Worm (Caenorhabditis elegans) whole organism, L4 larva: ENCODE measurements around the gene ccm-2.

Experiments
- F26F4.8 ChIP-seq: fragments of 200-800 bp; sonication (Bioruptor generic); conservative IDR thresholded peaks from 2 replicates; pipeline ENCODE4 v1.3.6; 2022; ENCODE audit warnings: missing genetic modification characterization, missing compliant biosample characterization
- F37D6.2 ChIP-seq: sonication (generic microtip); optimal IDR thresholded peaks from 2 replicates; lab custom pipeline; 2016; ENCODE audit warnings: mild to moderate bottlenecking, missing genetic modification characterization, missing compliant biosample characterization
- F49E8.2 ChIP-seq: sonication (generic microtip); optimal IDR thresholded peaks from 2 replicates; lab custom pipeline; 2016; ENCODE audit warnings: missing compliant biosample characterization, mild to moderate bottlenecking, missing genetic modification characterization, borderline replicate concordance
- R02D3.7 ChIP-seq: fragments of 150-350 bp; sonication (generic microtip); optimal IDR thresholded peaks from 3 replicates; lab custom pipeline; 2014; ENCODE audit warnings: missing biosample characterization, missing genetic modification characterization
- T26A8.4 ChIP-seq: fragments of 200-800 bp; sonication (Bioruptor generic); IDR thresholded peaks from 2 replicates; pipeline ENCODE4 v1.3.6; 2022; ENCODE audit warnings: missing genetic modification characterization, missing compliant biosample characterization
- Y75B8A.6 ChIP-seq: fragments of 200-800 bp; sonication (Bioruptor generic); IDR thresholded peaks from 2 replicates; pipeline ENCODE4 v1.3.6; 2022; ENCODE audit warnings: missing genetic modification reagents, missing genetic modification characterization, missing compliant biosample characterization
- ZK546.5 ChIP-seq, 2 experiments: sonication (generic microtip); optimal IDR thresholded peaks; 2 replicates each; lab custom pipeline; 2017; ENCODE audit warnings: missing biosample characterization in 2 of 2, missing genetic modification characterization in 2 of 2
- ama-1 ChIP-seq: fragments of 150-350 bp; optimal IDR thresholded peaks from 2 replicates; lab custom pipeline; 2014; ENCODE audit warnings: inconsistent platforms, mixed read lengths
- arid-1 ChIP-seq: fragments of 200-800 bp; sonication (Bioruptor generic); conservative IDR thresholded peaks from 2 replicates; pipeline ENCODE4 v1.3.6; 2022; ENCODE audit warnings: missing genetic modification reagents, missing genetic modification characterization, missing compliant biosample characterization
- attf-4 ChIP-seq: sonication (generic microtip); optimal IDR thresholded peaks from 3 replicates; lab custom pipeline; 2017; ENCODE audit warnings: missing biosample characterization, missing genetic modification characterization
- ceh-20 ChIP-seq: fragments of 200-800 bp; sonication (Bioruptor generic); IDR thresholded peaks from 2 replicates; pipeline ENCODE4 v1.3.6; 2022; ENCODE audit warnings: missing genetic modification reagents, missing genetic modification characterization, missing compliant biosample characterization
- ceh-28 ChIP-seq: fragments of 150-350 bp; optimal IDR thresholded peaks from 2 replicates; lab custom pipeline; 2014; ENCODE audit warnings: missing biosample characterization, missing genetic modification reagents, missing genetic modification characterization
- ceh-44 ChIP-seq: fragments of 200-800 bp; sonication (Bioruptor generic); IDR thresholded peaks from 2 replicates; pipeline ENCODE4 v1.3.6; 2022; ENCODE audit warnings: missing genetic modification reagents, missing genetic modification characterization, missing compliant biosample characterization
- ceh-62 ChIP-seq: sonication (generic microtip); optimal IDR thresholded peaks from 2 replicates; lab custom pipeline; 2017; ENCODE audit warnings: missing biosample characterization, missing genetic modification characterization
- cey-2 ChIP-seq: sonication (generic microtip); optimal IDR thresholded peaks from 3 replicates; lab custom pipeline; 2017; ENCODE audit warnings: missing genetic modification characterization, mild to moderate bottlenecking, missing compliant biosample characterization, antibody characterized with exemption, borderline replicate concordance; ENCODE audit not compliant: insufficient read depth
- ctbp-1 ChIP-seq: fragments of 200-800 bp; sonication (Bioruptor generic); IDR thresholded peaks from 2 replicates; pipeline ENCODE4 v1.3.6; 2022; ENCODE audit warnings: missing genetic modification reagents, missing genetic modification characterization, missing compliant biosample characterization
- daf-12 ChIP-seq: fragments of 150-350 bp; optimal IDR thresholded peaks from 2 replicates; lab custom pipeline; 2014; ENCODE audit warnings: missing biosample characterization, missing genetic modification reagents, missing genetic modification characterization
- daf-16 ChIP-seq, 3 experiments: sonication (generic microtip); optimal IDR thresholded peaks; 2 replicates each; lab custom pipeline; 2016 to 2017; ENCODE audit warnings: missing genetic modification characterization in 3 of 3, missing genetic modification reagents in 3 of 3, mild to moderate bottlenecking in 2 of 3, missing compliant biosample characterization in 2 of 3, missing biosample characterization in 1 of 3, moderate library complexity in 1 of 3
- dmd-6 ChIP-seq: fragments of 200-800 bp; sonication (Bioruptor generic); IDR thresholded peaks from 2 replicates; pipeline ENCODE4 v1.3.6; 2022; ENCODE audit warnings: missing genetic modification reagents, missing genetic modification characterization, missing compliant biosample characterization
- dmd-9 ChIP-seq: fragments of 200-800 bp; sonication (Bioruptor generic); IDR thresholded peaks from 2 replicates; pipeline ENCODE4 v1.3.6; 2022; ENCODE audit warnings: missing genetic modification reagents, missing genetic modification characterization, missing compliant biosample characterization
- dpl-1 ChIP-seq: fragments of 150-350 bp; optimal IDR thresholded peaks from 2 replicates; lab custom pipeline; 2014; ENCODE audit warnings: missing biosample characterization, missing genetic modification reagents, missing genetic modification characterization
- egl-43 ChIP-seq: fragments of 200-800 bp; sonication (Bioruptor generic); IDR thresholded peaks from 2 replicates; pipeline ENCODE4 v1.3.6; 2022; ENCODE audit warnings: missing genetic modification reagents, missing genetic modification characterization, missing compliant biosample characterization
- hif-1 ChIP-seq, 2 experiments: sonication (generic microtip); optimal IDR thresholded peaks; 2 replicates each; lab custom pipeline; 2016 to 2017; ENCODE audit warnings: missing compliant biosample characterization in 2 of 2, missing genetic modification characterization in 2 of 2, missing genetic modification reagents in 2 of 2, missing genotype in 2 of 2, mild to moderate bottlenecking in 1 of 2
- hlh-11 ChIP-seq: fragments of 200-800 bp; sonication (Bioruptor generic); optimal IDR thresholded peaks from 2 replicates; lab custom pipeline; 2018; ENCODE audit warnings: mild to moderate bottlenecking, missing genetic modification characterization, missing compliant biosample characterization
- hlh-30 ChIP-seq: sonication (generic microtip); optimal IDR thresholded peaks from 2 replicates; lab custom pipeline; 2017; ENCODE audit warnings: antibody characterized with exemption, mild to moderate bottlenecking, missing genetic modification characterization, missing compliant biosample characterization; ENCODE audit not compliant: insufficient read depth
- hmg-1.1 ChIP-seq: fragments of 200-800 bp; sonication (Bioruptor generic); IDR thresholded peaks from 2 replicates; pipeline ENCODE4 v1.3.6; 2022; ENCODE audit warnings: missing genetic modification reagents, missing genetic modification characterization, missing compliant biosample characterization
- lim-7 ChIP-seq: fragments of 200-800 bp; sonication (Bioruptor generic); IDR thresholded peaks from 2 replicates; pipeline ENCODE4 v1.3.6; 2022; ENCODE audit warnings: missing genetic modification characterization, missing compliant biosample characterization
- lin-1 ChIP-seq: fragments of 200-800 bp; sonication (Bioruptor generic); IDR thresholded peaks from 2 replicates; pipeline ENCODE4 v1.3.6; 2022; ENCODE audit warnings: missing genetic modification reagents, missing genetic modification characterization, missing compliant biosample characterization
- lin-13 ChIP-seq: fragments of 150-350 bp; optimal IDR thresholded peaks from 2 replicates; lab custom pipeline; 2014; ENCODE audit warnings: missing biosample characterization, missing genetic modification reagents, missing genetic modification characterization
- lin-15B ChIP-seq: fragments of 150-350 bp; sonication (generic microtip); optimal IDR thresholded peaks from 3 replicates; lab custom pipeline; 2014; ENCODE audit warnings: missing biosample characterization, missing genetic modification characterization
- lin-38 ChIP-seq: fragments of 200-800 bp; sonication (Bioruptor generic); IDR thresholded peaks from 2 replicates; pipeline ENCODE4 v1.3.6; 2022; ENCODE audit warnings: missing genetic modification reagents, missing genetic modification characterization, missing compliant biosample characterization
- lir-3 ChIP-seq: sonication (generic microtip); optimal IDR thresholded peaks from 2 replicates; lab custom pipeline; 2016; ENCODE audit warnings: mild to moderate bottlenecking, missing genetic modification characterization, missing compliant biosample characterization
- lsy-2 ChIP-seq, 2 experiments: fragments of 150-350 bp in 1 of 2; sonication (generic microtip) in 1 of 2; optimal IDR thresholded peaks; 2 replicates each; lab custom pipeline; 2014 to 2017; ENCODE audit warnings: missing biosample characterization in 2 of 2, missing genetic modification characterization in 2 of 2
- madf-9 ChIP-seq: fragments of 200-800 bp; sonication (Bioruptor generic); conservative IDR thresholded peaks from 2 replicates; pipeline ENCODE4 v1.3.6; 2022; ENCODE audit warnings: missing genetic modification reagents, missing genetic modification characterization, missing compliant biosample characterization
- mdt-29 ChIP-seq: fragments of 200-800 bp; sonication (Bioruptor generic); IDR thresholded peaks from 2 replicates; pipeline ENCODE4 v1.3.6; 2022; ENCODE audit warnings: missing genetic modification reagents, missing genetic modification characterization, missing compliant biosample characterization
- mes-2 ChIP-seq: sonication (generic microtip); optimal IDR thresholded peaks from 2 replicates; lab custom pipeline; 2016; ENCODE audit warnings: missing genotype, mild to moderate bottlenecking, missing genetic modification characterization, missing compliant biosample characterization; ENCODE audit not compliant: poor library complexity, severe bottlenecking
- mxl-3 ChIP-seq: fragments of 200-800 bp; sonication (Bioruptor generic); optimal IDR thresholded peaks from 2 replicates; lab custom pipeline; 2018; ENCODE audit warnings: mild to moderate bottlenecking, missing genetic modification characterization, missing compliant biosample characterization
- nhr-28 ChIP-seq: fragments of 150-350 bp; optimal IDR thresholded peaks from 2 replicates; lab custom pipeline; 2014; ENCODE audit warnings: missing biosample characterization, missing genetic modification characterization
- nhr-41 ChIP-seq: fragments of 200-800 bp; sonication (Bioruptor generic); IDR thresholded peaks from 2 replicates; pipeline ENCODE4 v1.3.6; 2022; ENCODE audit warnings: missing genetic modification reagents, missing genetic modification characterization, missing compliant biosample characterization
- nhr-76 ChIP-seq: fragments of 150-350 bp; optimal IDR thresholded peaks from 2 replicates; lab custom pipeline; 2014; ENCODE audit warnings: missing biosample characterization, missing genetic modification characterization
- nhr-77 ChIP-seq: fragments of 150-350 bp; optimal IDR thresholded peaks from 2 replicates; lab custom pipeline; 2014; ENCODE audit warnings: missing biosample characterization, missing genetic modification characterization
- pha-4 ChIP-seq, 2 experiments: fragments of 150-350 bp in 1 of 2; fragments of 200-800 bp in 1 of 2; sonication (Bioruptor generic) in 1 of 2; IDR thresholded peaks in 1 of 2; optimal IDR thresholded peaks in 1 of 2; 2 replicates each; pipeline versions ENCODE4 v1.3.6 to Lab custom; 2014 to 2022; ENCODE audit warnings: missing genetic modification characterization in 2 of 2, missing genetic modification reagents in 2 of 2, missing biosample characterization in 1 of 2, missing compliant biosample characterization in 1 of 2
- pqm-1 ChIP-seq: sonication (generic microtip); optimal IDR thresholded peaks from 2 replicates; lab custom pipeline; 2017; ENCODE audit warnings: missing biosample characterization, missing genetic modification characterization
- sdz-12 ChIP-seq: fragments of 200-800 bp; sonication (Bioruptor generic); optimal IDR thresholded peaks from 2 replicates; lab custom pipeline; 2018; ENCODE audit warnings: mild to moderate bottlenecking, missing genetic modification characterization, missing compliant biosample characterization
- set-16 ChIP-seq: fragments of 200-800 bp; sonication (Bioruptor generic); IDR thresholded peaks from 2 replicates; pipeline ENCODE4 v1.3.6; 2022; ENCODE audit warnings: missing genetic modification reagents, missing genetic modification characterization, missing compliant biosample characterization
- skn-1 ChIP-seq: fragments of 150-350 bp; optimal IDR thresholded peaks from 2 replicates; lab custom pipeline; 2014; ENCODE audit warnings: missing biosample characterization, missing genetic modification characterization
- tra-1 ChIP-seq: fragments of 200-800 bp; sonication (Bioruptor generic); IDR thresholded peaks from 2 replicates; pipeline ENCODE4 v1.3.6; 2022; ENCODE audit warnings: missing genetic modification reagents, missing genetic modification characterization, missing compliant biosample characterization
- vab-7 ChIP-seq: fragments of 200-800 bp; sonication (Bioruptor generic); IDR thresholded peaks from 2 replicates; pipeline ENCODE4 v1.3.6; 2022; ENCODE audit warnings: missing genetic modification reagents, missing genetic modification characterization, missing compliant biosample characterization
- ztf-11 ChIP-seq: fragments of 150-350 bp; optimal IDR thresholded peaks from 2 replicates; lab custom pipeline; 2014; ENCODE audit warnings: missing biosample characterization, missing genetic modification characterization

ccm-2 gene

ce11 chrIV:1845061-1845460 lies 10.6 kb downstream of the ccm-2 start:
- TF ChIP-seq cey-2 (tag; lab: Kevin White, UChicago) (no peak), attf-4 (no peak), lin-38 (GFP tag; lab: Robert Waterston, UW) (0 out of 2 replicates have a peak, but pooled peaks have one; percentile 32), lsy-2 (tag; optimal IDR thresholded peaks at IDR 0.05; lab: Kevin White, UChicago) (peak in 1 of 2 experiments; percentile 45), nhr-77 (tag; lab: Kevin White, UChicago) (peak; percentile 3), ZK546.5 (tag; optimal IDR thresholded peaks at IDR 0.05; lab: Kevin White, UChicago) (no peak), hif-1 (tag; optimal IDR thresholded peaks at IDR 0.05; lab: Kevin White, UChicago) (no peak), hmg-1.1 (GFP tag; lab: Robert Waterston, UW) (0 out of 2 replicates have a peak, but pooled peaks have one; percentile 29), ceh-28 (tag; lab: Kevin White, UChicago) (no peak), hlh-30 (tag; lab: Kevin White, UChicago) (peak; percentile 31), daf-12 (tag; lab: Kevin White, UChicago) (no peak), R02D3.7 (tag; lab: Kevin White, UChicago) (no peak), dpl-1 (no peak), nhr-28 (tag; lab: Kevin White, UChicago) (peak; percentile 86), lin-15B (tag; lab: Kevin White, UChicago) (no peak), ceh-62 (tag; lab: Kevin White, UChicago) (no peak), ctbp-1 (GFP tag; lab: Robert Waterston, UW) (peak; percentile 52; the same call in 1 of the 2 replicates), daf-16 (GFP tag; optimal IDR thresholded peaks at IDR 0.05; lab: Kevin White, UChicago) (no peak), daf-16 (tag; optimal IDR thresholded peaks at IDR 0.05; lab: Kevin White, UChicago) (peak; percentile 81), Y75B8A.6 (GFP tag; lab: Robert Waterston, UW) (no peak), egl-43 (GFP tag; lab: Robert Waterston, UW) (no peak), dmd-6 (peak; percentile 78), lim-7 (no peak), nhr-41 (GFP tag; lab: Robert Waterston, UW) (peak; percentile 77; the same call in 1 of the 2 replicates), F26F4.8 (GFP tag; lab: Robert Waterston, UW) (no peak), mes-2 (tag; lab: Kevin White, UChicago) (peak; percentile 41), nhr-76 (tag; lab: Kevin White, UChicago) (no peak), set-16 (0 out of 2 replicates have a peak, but pooled peaks have one; percentile 7), ceh-20 (GFP tag; lab: Robert Waterston, UW) (no peak), ceh-44 (no peak), mdt-29 (GFP tag; lab: Robert Waterston, UW) (no peak), pha-4 (GFP tag; IDR thresholded peaks at IDR 0.05; lab: Robert Waterston, UW) (0 out of 2 replicates have a peak, but pooled peaks have one; percentile 30), pha-4 (tag; optimal IDR thresholded peaks at IDR 0.05; lab: Kevin White, UChicago) (no peak), madf-9 (GFP tag; lab: Robert Waterston, UW) (no peak), sdz-12 (no peak), mxl-3 (GFP tag; lab: Kevin White, UChicago) (peak; percentile 69), T26A8.4 (GFP tag; lab: Robert Waterston, UW) (0 out of 2 replicates have a peak, but pooled peaks have one; percentile 13), hlh-11 (peak; percentile 72), skn-1 (tag; lab: Kevin White, UChicago) (no peak), lin-13 (GFP tag; lab: Kevin White, UChicago) (no peak), ama-1 (lab: Kevin White, UChicago) (no peak), arid-1 (GFP tag; lab: Robert Waterston, UW) (no peak), lir-3 (tag; lab: Kevin White, UChicago) (no peak), dmd-9 (GFP tag; lab: Robert Waterston, UW) (no peak), F37D6.2 (tag; lab: Kevin White, UChicago) (no peak), vab-7 (GFP tag; lab: Robert Waterston, UW) (no peak), tra-1 (GFP tag; lab: Robert Waterston, UW) (0 out of 2 replicates have a peak, but pooled peaks have one; percentile 19), F49E8.2 (tag; lab: Kevin White, UChicago) (no peak), lin-1 (GFP tag; lab: Robert Waterston, UW) (no peak), pqm-1 (tag; lab: Kevin White, UChicago) (peak; percentile 78), ztf-11 (tag; lab: Kevin White, UChicago) (no peak)
